Fruit fly (Drosophila melanogaster) Kc167 (cell line): Measurements from ENCODE around the gene Xport-B.

Experiments used
- Sin3A ChIP-seq: fragments of >200 bp; optimal IDR thresholded peaks from 2 replicates; lab custom pipeline; 2018; ENCODE audit warnings: missing external identifiers
- insv ChIP-seq: fragments of >200 bp; optimal IDR thresholded peaks from 3 replicates; lab custom pipeline; 2018; ENCODE audit warnings: missing external identifiers
- ttk ChIP-seq: sonication (Bioruptor generic); optimal IDR thresholded peaks from 2 replicates; lab custom pipeline; 2017; ENCODE audit warnings: missing external identifiers

- TF ChIP-seq Sin3A (lab: Kevin White, UChicago) (no peak), ttk (lab: Kevin White, UChicago) (no peak), insv (lab: Kevin White, UChicago) (no peak)
Observed at dm6 chr3R:19918207-19918606, 3.0 kb upstream of the Xport-B start, which contains the start of gene CG4770.
